Worm (Caenorhabditis elegans) whole organism, L3 larva: ENCODE measurements around the gene pnc-1.

Experiments
- ceh-9 ChIP-seq: sonication (generic microtip); optimal IDR thresholded peaks from 2 replicates; lab custom pipeline; 2018; ENCODE audit warnings: missing biosample characterization, missing genetic modification characterization
- daf-12 ChIP-seq: fragments of 150-350 bp; optimal IDR thresholded peaks from 2 replicates; lab custom pipeline; 2014; ENCODE audit warnings: missing biosample characterization, missing genetic modification reagents, missing genetic modification characterization

- no peak for TF ChIP-seq daf-12
- no peak for TF ChIP-seq ceh-9 (tag; lab: Kevin White, UChicago)
Measured at ce11 chrIV:186110-186509, 1.8 kb downstream of the pnc-1 start.
